ENCODE assay signal across 1 fruit fly cellular context in genomic region chr3L:7855778-7856625, dm6.
TF ChIP-seq lines count a peak whose summit lies in the region.

No protein-coding gene starts in this region.

TF ChIP-seq in whole organism, embryonic, 481 proteins besides CTCF, POLR2A, EP300 and RAD21 (continued from another document and continues in another):
- TF ChIP-seq zfh2 (GFP tag; optimal IDR thresholded peaks at IDR 0.05; lab: Kevin White, UChicago) (peak; percentile 28), slbo (GFP tag; IDR thresholded peaks at IDR 0.05; lab: Robert Waterston, UW) (peak; percentile 92), ap (GFP tag; IDR thresholded peaks at IDR 0.05; lab: Robert Waterston, UW) (peak; percentile 74), ind (GFP tag; optimal IDR thresholded peaks at IDR 0.05; lab: Kevin White, UChicago) (peak; percentile 80), Dfd (GFP tag; optimal IDR thresholded peaks at IDR 0.05; lab: Kevin White, UChicago) (no peak), CG11247 (GFP tag; IDR thresholded peaks at IDR 0.05; lab: Robert Waterston, UW) (peak; percentile 66; the same call in 1 of the 2 replicates), CG12299 (tag; optimal IDR thresholded peaks at IDR 0.05; lab: Kevin White, UChicago) (no peak), az2 (GFP tag; optimal IDR thresholded peaks at IDR 0.05; lab: Kevin White, UChicago) (peak; percentile 75), cg (GFP tag; optimal IDR thresholded peaks at IDR 0.05; lab: Kevin White, UChicago) (peak; percentile 57), psq (GFP tag; optimal IDR thresholded peaks at IDR 0.05; lab: Kevin White, UChicago) (peak; percentile 47), CG32532 (GFP tag; IDR thresholded peaks at IDR 0.05; lab: Robert Waterston, UW) (peak; percentile 91), CG31224 (GFP tag; IDR thresholded peaks at IDR 0.05; lab: Robert Waterston, UW) (peak; percentile 71), her (GFP tag; optimal IDR thresholded peaks at IDR 0.05; lab: Kevin White, UChicago) (no peak), Fer2 (tag; optimal IDR thresholded peaks at IDR 0.05; lab: Kevin White, UChicago) (peak; percentile 50), row (GFP tag; IDR thresholded peaks at IDR 0.05; lab: Robert Waterston, UW) (peak; percentile 83), gem (tag; optimal IDR thresholded peaks at IDR 0.05; lab: Kevin White, UChicago) (peak; percentile 94), phol (tag; optimal IDR thresholded peaks at IDR 0.05; lab: Kevin White, UChicago) (peak; percentile 91), CG32767 (GFP tag; IDR thresholded peaks at IDR 0.05; lab: Robert Waterston, UW) (peak; percentile 93), stc (GFP tag; IDR thresholded peaks at IDR 0.05; lab: Robert Waterston, UW) (peak; percentile 68), Eip74EF (GFP tag; optimal IDR thresholded peaks at IDR 0.05; lab: Kevin White, UChicago) (peak in 1 of 2 experiments; percentile 79), al (GFP tag; IDR thresholded peaks at IDR 0.05; lab: Robert Waterston, UW) (peak; percentile 87), CG2875 (GFP tag; optimal IDR thresholded peaks at IDR 0.05; lab: Kevin White, UChicago) (no peak), CG11723 (GFP tag; optimal IDR thresholded peaks at IDR 0.05; lab: Kevin White, UChicago) (peak; percentile 26), Hmx (GFP tag; optimal IDR thresholded peaks at IDR 0.05; lab: Kevin White, UChicago) (no peak), Neu2 (GFP tag; optimal IDR thresholded peaks at IDR 0.05; lab: Kevin White, UChicago; ENCODE audit: borderline replicate concordance) (no peak), zf30C (GFP tag; optimal IDR thresholded peaks at IDR 0.05; lab: Kevin White, UChicago) (peak; percentile 62), CG2889 (GFP tag; IDR thresholded peaks at IDR 0.05; lab: Robert Waterston, UW) (no peak), CG4820 (GFP tag; optimal IDR thresholded peaks at IDR 0.05; lab: Kevin White, UChicago) (peak; percentile 73), CG15479 (GFP tag; optimal IDR thresholded peaks at IDR 0.05; lab: Kevin White, UChicago) (no peak), sisA (GFP tag; IDR thresholded peaks at IDR 0.05; lab: Robert Waterston, UW) (peak; percentile 64), CG13123 (GFP tag; optimal IDR thresholded peaks at IDR 0.05; lab: Kevin White, UChicago) (peak; percentile 21), Hr39 (optimal IDR thresholded peaks at IDR 0.05; lab: Kevin White, UChicago) (no peak), CG4854 (GFP tag; optimal IDR thresholded peaks at IDR 0.05; lab: Kevin White, UChicago) (no peak), CG7271 (tag; optimal IDR thresholded peaks at IDR 0.05; lab: Kevin White, UChicago) (no peak), Hr3 (GFP tag; optimal IDR thresholded peaks at IDR 0.05; lab: Kevin White, UChicago) (peak; percentile 81), CG11456 (GFP tag; IDR thresholded peaks at IDR 0.05; lab: Robert Waterston, UW) (0 out of 3 replicates have a peak, but pooled peaks have one; percentile 37), toy (GFP tag; IDR thresholded peaks at IDR 0.05; lab: Robert Waterston, UW) (0 out of 2 replicates have a peak, but pooled peaks have one; percentile 35), CG30431 (GFP tag; optimal IDR thresholded peaks at IDR 0.05; lab: Kevin White, UChicago) (peak; percentile 59), nau (GFP tag; optimal IDR thresholded peaks at IDR 0.05; lab: Kevin White, UChicago) (no peak), CG14860 (GFP tag; IDR thresholded peaks at IDR 0.05; lab: Robert Waterston, UW; ENCODE audit: partially characterized antibody) (no peak), zfh1 (GFP tag; IDR thresholded peaks at IDR 0.05; lab: Robert Waterston, UW) (peak; percentile 55; the same call in 1 of the 3 replicates), CG14050 (GFP tag; IDR thresholded peaks at IDR 0.05; lab: Robert Waterston, UW) (peak; percentile 54; the same call in 2 of the 3 replicates), TFAM (GFP tag; optimal IDR thresholded peaks at IDR 0.05; lab: Kevin White, UChicago) (peak; percentile 4), lab (GFP tag; optimal IDR thresholded peaks at IDR 0.05; lab: Kevin White, UChicago) (peak; percentile 86), CG5245 (GFP tag; optimal IDR thresholded peaks at IDR 0.05; lab: Kevin White, UChicago) (peak; percentile 50), org-1 (GFP tag; optimal IDR thresholded peaks at IDR 0.05; lab: Kevin White, UChicago) (peak; percentile 42), Ptx1 (GFP tag; IDR thresholded peaks at IDR 0.05; lab: Robert Waterston, UW) (peak; percentile 90), CG31365 (tag; optimal IDR thresholded peaks at IDR 0.05; lab: Kevin White, UChicago) (no peak), CG15011 (GFP tag; optimal IDR thresholded peaks at IDR 0.05; lab: Kevin White, UChicago) (peak; percentile 73), rib (GFP tag; IDR thresholded peaks at IDR 0.05; lab: Robert Waterston, UW) (peak; percentile 59; the same call in 1 of the 2 replicates), gsb (GFP tag; IDR thresholded peaks at IDR 0.05; lab: Robert Waterston, UW) (peak; percentile 55), CG8388 (GFP tag; optimal IDR thresholded peaks at IDR 0.05; lab: Kevin White, UChicago) (peak; percentile 61), gt (GFP tag; IDR thresholded peaks at IDR 0.05; lab: Robert Waterston, UW) (no peak), pho (GFP tag; optimal IDR thresholded peaks at IDR 0.05; lab: Kevin White, UChicago) (peak; percentile 35), kni (GFP tag; optimal IDR thresholded peaks at IDR 0.05; lab: Kevin White, UChicago) (no peak), HLH54F (GFP tag; optimal IDR thresholded peaks at IDR 0.05; lab: Kevin White, UChicago) (peak; percentile 40), odd (GFP tag; optimal IDR thresholded peaks at IDR 0.05; lab: Kevin White, UChicago) (peak; percentile 84), CG7556 (GFP tag; optimal IDR thresholded peaks at IDR 0.05; lab: Kevin White, UChicago) (peak; percentile 88), zen (tag; optimal IDR thresholded peaks at IDR 0.05; lab: Kevin White, UChicago) (peak; percentile 50), chn (GFP tag; optimal IDR thresholded peaks at IDR 0.05; lab: Kevin White, UChicago) (no peak), CG4282 (GFP tag; optimal IDR thresholded peaks at IDR 0.05; lab: Kevin White, UChicago) (no peak), sc (optimal IDR thresholded peaks at IDR 0.05; lab: Kevin White, UChicago) (no peak), sc (GFP tag; optimal IDR thresholded peaks at IDR 0.05; lab: Kevin White, UChicago) (peak; percentile 63), usp (GFP tag; optimal IDR thresholded peaks at IDR 0.05; lab: Kevin White, UChicago) (no peak), dysf (GFP tag; IDR thresholded peaks at IDR 0.05; lab: Robert Waterston, UW) (peak; percentile 89), sna (GFP tag; IDR thresholded peaks at IDR 0.05; lab: Robert Waterston, UW; ENCODE audit: partially characterized antibody) (no peak), tio (GFP tag; optimal IDR thresholded peaks at IDR 0.05; lab: Kevin White, UChicago) (peak; percentile 88), NC2α (GFP tag; optimal IDR thresholded peaks at IDR 0.05; lab: Kevin White, UChicago) (no peak), amos (GFP tag; IDR thresholded peaks at IDR 0.05; lab: Robert Waterston, UW; ENCODE audit: partially characterized antibody) (no peak), CG10209 (GFP tag; optimal IDR thresholded peaks at IDR 0.05; lab: Kevin White, UChicago) (peak; percentile 87), fru (optimal IDR thresholded peaks at IDR 0.05; lab: Kevin White, UChicago) (no peak), CG34224 (GFP tag; IDR thresholded peaks at IDR 0.05; lab: Robert Waterston, UW; ENCODE audit: partially characterized antibody) (peak; percentile 34; the same call in 1 of the 3 replicates), fd64A (GFP tag; optimal IDR thresholded peaks at IDR 0.05; lab: Kevin White, UChicago) (no peak), Aef1 (GFP tag; IDR thresholded peaks at IDR 0.05; lab: Robert Waterston, UW) (peak; percentile 62), CG3281 (GFP tag; optimal IDR thresholded peaks at IDR 0.05; lab: Kevin White, UChicago) (peak; percentile 91), cato (GFP tag; optimal IDR thresholded peaks at IDR 0.05; lab: Kevin White, UChicago; ENCODE audit: borderline replicate concordance) (peak; percentile 27), Sox102F (GFP tag; optimal IDR thresholded peaks at IDR 0.05; lab: Kevin White, UChicago) (peak; percentile 92), CG12744 (GFP tag; optimal IDR thresholded peaks at IDR 0.05; lab: Kevin White, UChicago) (no peak), fu2 (GFP tag; optimal IDR thresholded peaks at IDR 0.05; lab: Kevin White, UChicago) (peak; percentile 43), Usf (GFP tag; optimal IDR thresholded peaks at IDR 0.05; lab: Kevin White, UChicago) (peak; percentile 76), Hr51 (GFP tag; optimal IDR thresholded peaks at IDR 0.05; lab: Kevin White, UChicago) (peak in 1 of 2 experiments; percentile 96), esg (GFP tag; conservative IDR thresholded peaks at IDR 0.05; lab: Robert Waterston, UW) (peak; percentile 83), CG32772 (GFP tag; IDR thresholded peaks at IDR 0.05; lab: Robert Waterston, UW) (peak; percentile 71), crc (GFP tag; optimal IDR thresholded peaks at IDR 0.05; lab: Kevin White, UChicago) (no peak), Oli (tag; optimal IDR thresholded peaks at IDR 0.05; lab: Kevin White, UChicago) (peak; percentile 92), Hmr (GFP tag; optimal IDR thresholded peaks at IDR 0.05; lab: Kevin White, UChicago) (peak; percentile 79), mld (GFP tag; IDR thresholded peaks at IDR 0.05; lab: Robert Waterston, UW; ENCODE audit: partially characterized antibody) (no peak), luna (GFP tag; optimal IDR thresholded peaks at IDR 0.05; lab: Kevin White, UChicago) (no peak), lilli (GFP tag; optimal IDR thresholded peaks at IDR 0.05; lab: Kevin White, UChicago) (peak; percentile 65), Chrac-16 (GFP tag; optimal IDR thresholded peaks at IDR 0.05; lab: Kevin White, UChicago) (peak; percentile 81), CG10267 (tag; optimal IDR thresholded peaks at IDR 0.05; lab: Kevin White, UChicago) (peak; percentile 79), ewg (GFP tag; optimal IDR thresholded peaks at IDR 0.05; lab: Kevin White, UChicago) (peak; percentile 56), mam (GFP tag; optimal IDR thresholded peaks at IDR 0.05; lab: Kevin White, UChicago) (no peak), Side (GFP tag; optimal IDR thresholded peaks at IDR 0.05; lab: Kevin White, UChicago) (no peak), Atf6 (GFP tag; IDR thresholded peaks at IDR 0.05; lab: Robert Waterston, UW) (peak; percentile 76), gro (GFP tag; optimal IDR thresholded peaks at IDR 0.05; lab: Kevin White, UChicago) (peak; percentile 35), NC2β (GFP tag; optimal IDR thresholded peaks at IDR 0.05; lab: Kevin White, UChicago) (no peak), tgo (GFP tag; IDR thresholded peaks at IDR 0.05; lab: Robert Waterston, UW) (peak; percentile 89), CG11398 (GFP tag; optimal IDR thresholded peaks at IDR 0.05; lab: Kevin White, UChicago) (no peak), ase (GFP tag; IDR thresholded peaks at IDR 0.05; lab: Robert Waterston, UW) (0 out of 3 replicates have a peak, but pooled peaks have one; percentile 54), CG11560 (tag; IDR thresholded peaks at IDR 0.05; lab: Robert Waterston, UW) (peak; percentile 45; the same call in 1 of the 3 replicates), CG10543 (GFP tag; optimal IDR thresholded peaks at IDR 0.05; lab: Kevin White, UChicago) (peak; percentile 55), E2f2 (GFP tag; IDR thresholded peaks at IDR 0.05; lab: Robert Waterston, UW) (peak; percentile 53; the same call in 1 of the 2 replicates), CG8281 (tag; optimal IDR thresholded peaks at IDR 0.05; lab: Kevin White, UChicago) (no peak), Bteb2 (GFP tag; optimal IDR thresholded peaks at IDR 0.05; lab: Kevin White, UChicago) (peak; percentile 59), CG7745 (tag; optimal IDR thresholded peaks at IDR 0.05; lab: Kevin White, UChicago) (no peak), Hsf (GFP tag; optimal IDR thresholded peaks at IDR 0.05; lab: Kevin White, UChicago) (peak; percentile 33), vvl (GFP tag; IDR thresholded peaks at IDR 0.05; lab: Robert Waterston, UW) (peak; percentile 66), ssp (GFP tag; IDR thresholded peaks at IDR 0.05; lab: Robert Waterston, UW) (peak; percentile 72), CG1602 (GFP tag; optimal IDR thresholded peaks at IDR 0.05; lab: Kevin White, UChicago) (peak; percentile 71), tin (GFP tag; optimal IDR thresholded peaks at IDR 0.05; lab: Kevin White, UChicago) (peak; percentile 65), Abd-B (GFP tag; optimal IDR thresholded peaks at IDR 0.05; lab: Kevin White, UChicago) (peak; percentile 32), Ravus (GFP tag; IDR thresholded peaks at IDR 0.05; lab: Robert Waterston, UW) (peak; percentile 73), NFAT (GFP tag; IDR thresholded peaks at IDR 0.05; lab: Robert Waterston, UW) (peak; percentile 17; the same call in 1 of the 2 replicates), CG11085 (GFP tag; IDR thresholded peaks at IDR 0.05; lab: Robert Waterston, UW) (peak; percentile 65), HLH3B (GFP tag; IDR thresholded peaks at IDR 0.05; lab: Robert Waterston, UW) (peak; percentile 57; the same call in 1 of the 2 replicates), CG17829 (tag; optimal IDR thresholded peaks at IDR 0.05; lab: Kevin White, UChicago) (peak; percentile 48), Jarid2 (GFP tag; optimal IDR thresholded peaks at IDR 0.05; lab: Kevin White, UChicago) (peak; percentile 7), Deaf1 (tag; optimal IDR thresholded peaks at IDR 0.05; lab: Kevin White, UChicago) (peak; percentile 8), CG6272 (GFP tag; IDR thresholded peaks at IDR 0.05; lab: Robert Waterston, UW) (0 out of 2 replicates have a peak, but pooled peaks have one; percentile 36), CG3407 (GFP tag; optimal IDR thresholded peaks at IDR 0.05; lab: Kevin White, UChicago) (peak; percentile 47), Spps (tag; optimal IDR thresholded peaks at IDR 0.05; lab: Kevin White, UChicago) (peak; percentile 55), Optix (GFP tag; IDR thresholded peaks at IDR 0.05; lab: Robert Waterston, UW) (no peak), tup (GFP tag; optimal IDR thresholded peaks at IDR 0.05; lab: Kevin White, UChicago) (no peak), CG15696 (tag; optimal IDR thresholded peaks at IDR 0.05; lab: Kevin White, UChicago) (peak; percentile 13), CG11695 (GFP tag; IDR thresholded peaks at IDR 0.05; lab: Robert Waterston, UW) (peak; percentile 91), CG11093 (GFP tag; IDR thresholded peaks at IDR 0.05; lab: Robert Waterston, UW) (peak; percentile 61; the same call in 2 of the 3 replicates), H15 (GFP tag; IDR thresholded peaks at IDR 0.05; lab: Robert Waterston, UW) (peak; percentile 52; the same call in 1 of the 3 replicates), fd102C (GFP tag; optimal IDR thresholded peaks at IDR 0.05; lab: Kevin White, UChicago) (no peak), slp2 (GFP tag; optimal IDR thresholded peaks at IDR 0.05; lab: Kevin White, UChicago) (no peak)
